Worm (Caenorhabditis elegans): ENCODE measurements around the gene moa-2.

Gene moa-2

DNA sequence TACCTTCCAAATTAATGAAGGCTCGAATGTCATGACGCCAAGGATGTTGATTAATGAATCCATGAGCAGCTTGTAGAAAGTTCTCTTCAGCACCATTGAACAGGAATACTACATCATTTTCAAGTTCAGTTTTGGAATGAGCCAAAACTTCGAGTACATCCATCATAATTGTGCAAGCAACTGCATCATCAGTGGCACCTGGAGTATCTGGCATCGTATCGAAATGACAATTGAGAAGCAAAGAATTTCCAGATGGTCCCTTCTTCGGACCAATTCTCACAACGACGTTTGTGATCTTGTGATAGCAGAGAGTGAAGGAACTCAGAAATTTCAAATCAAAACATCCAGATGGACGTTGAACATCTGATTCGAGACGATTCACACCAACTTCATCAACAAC, 5.6 kb upstream of the moa-2 start:
- TF ChIP-seq ama-1 (optimal IDR thresholded peaks at IDR 0.05) (no peak), unc-39 (tag; optimal IDR thresholded peaks at IDR 0.05) (no peak), peb-1 (tag; optimal IDR thresholded peaks at IDR 0.05) (no peak), mbf-1 (tag; optimal IDR thresholded peaks at IDR 0.05) (no peak), mdl-1 (tag; optimal IDR thresholded peaks at IDR 0.05) (no peak)

DNA sequence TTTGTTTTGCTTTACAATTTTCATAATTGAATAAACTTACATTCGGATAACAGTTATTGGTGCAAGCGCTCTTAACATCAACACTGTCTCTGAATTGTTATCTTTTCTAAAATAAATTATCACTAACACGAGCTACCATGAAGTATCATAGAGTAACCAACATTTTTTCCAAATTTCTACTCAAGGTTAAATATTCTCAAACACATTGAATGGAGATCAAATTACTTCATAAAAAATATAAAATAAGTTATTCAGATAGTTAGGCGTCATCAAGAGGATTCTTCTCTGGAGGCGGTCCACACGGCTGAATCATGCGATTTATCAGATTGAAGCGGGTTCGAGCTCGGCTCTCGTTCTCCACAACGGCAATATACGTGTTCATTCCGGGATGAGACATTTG, 427 bp downstream of the moa-2 start, which contains the start of gene B0495.5:
Gene B0495.5 (minus strand): TSS at position 101 of the 400 bp plus-strand sequence.
- TF ChIP-seq crh-2 (tag; optimal IDR thresholded peaks at IDR 0.05) = no peak
- no peak for TF ChIP-seq lin-39 (tag; optimal IDR thresholded peaks at IDR 0.05)
- no peak for TF ChIP-seq gmeb-1 (tag; optimal IDR thresholded peaks at IDR 0.05)
- no peak for TF ChIP-seq ceh-82 (tag; optimal IDR thresholded peaks at IDR 0.05)
- TF ChIP-seq nhr-237 (tag; optimal IDR thresholded peaks at IDR 0.05) = no peak
- no peak for TF ChIP-seq ztf-11 (tag; optimal IDR thresholded peaks at IDR 0.05)
- no peak for TF ChIP-seq unc-39 (tag; optimal IDR thresholded peaks at IDR 0.05)
- no peak for TF ChIP-seq snpc-4 (tag; optimal IDR thresholded peaks at IDR 0.05)
- no peak for TF ChIP-seq sem-4 (tag; optimal IDR thresholded peaks at IDR 0.05)
- no peak for TF ChIP-seq R02D3.7 (tag; optimal IDR thresholded peaks at IDR 0.05)
- TF ChIP-seq sma-9 (GFP tag; optimal IDR thresholded peaks at IDR 0.05) = no peak
- no peak for TF ChIP-seq sma-9 (tag; optimal IDR thresholded peaks at IDR 0.05)
- no peak for TF ChIP-seq C34F6.9 (tag; optimal IDR thresholded peaks at IDR 0.05)
- TF ChIP-seq elt-1 (tag; optimal IDR thresholded peaks at IDR 0.05) = no peak
- no peak for TF ChIP-seq nhr-129 (tag; optimal IDR thresholded peaks at IDR 0.05)
- TF ChIP-seq nhr-6 (tag; optimal IDR thresholded peaks at IDR 0.05) = no peak

ce11 chrII:7697156-7697555, 1.7 kb downstream of the moa-2 start:
- TF ChIP-seq ztf-1 (GFP tag; conservative IDR thresholded peaks at IDR 0.05) (no peak), Y55F3AM.14 (GFP tag; optimal IDR thresholded peaks at IDR 0.05) (no peak), mbf-1 (tag; optimal IDR thresholded peaks at IDR 0.05) (no peak), nhr-129 (tag; optimal IDR thresholded peaks at IDR 0.05) (no peak), snpc-4 (tag; optimal IDR thresholded peaks at IDR 0.05) (no peak), aly-2 (tag; optimal IDR thresholded peaks at IDR 0.05) (no peak), fos-1 (tag; optimal IDR thresholded peaks at IDR 0.05) (no peak), crh-2 (tag; optimal IDR thresholded peaks at IDR 0.05) (no peak)

DNA sequence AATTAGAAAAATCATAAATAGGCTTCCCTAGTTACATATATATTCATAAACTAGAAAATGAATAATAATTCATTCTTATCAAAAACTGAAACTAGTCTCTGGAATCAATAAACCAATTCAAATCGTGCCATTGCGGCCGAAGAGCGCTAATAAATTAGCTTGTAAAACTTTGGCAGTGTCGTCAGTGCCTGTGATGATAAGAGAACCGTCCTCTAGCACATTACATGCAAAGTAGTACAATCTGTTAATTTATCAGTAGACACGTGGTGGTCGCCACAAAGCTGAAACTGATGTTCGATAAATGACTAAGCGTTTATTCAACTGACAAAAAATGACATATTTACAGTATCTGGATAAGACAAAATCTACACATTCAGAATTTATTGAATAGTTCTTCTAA, 3.2 kb downstream of the moa-2 start:
- peak; percentile 22 for TF ChIP-seq gmeb-1 (tag; optimal IDR thresholded peaks at IDR 0.05)
- peak; percentile 59 for TF ChIP-seq sma-9 (GFP tag; optimal IDR thresholded peaks at IDR 0.05)
- no peak for TF ChIP-seq sma-9 (tag; optimal IDR thresholded peaks at IDR 0.05)
- no peak for TF ChIP-seq ztf-4 (tag; optimal IDR thresholded peaks at IDR 0.05)
- no peak for TF ChIP-seq lin-11 (tag; optimal IDR thresholded peaks at IDR 0.05)
- peak; percentile 46 for TF ChIP-seq crh-2 (tag; optimal IDR thresholded peaks at IDR 0.05)
- peak; percentile 96 for TF ChIP-seq fos-1 (tag; optimal IDR thresholded peaks at IDR 0.05)
- peak in 1 of 2 experiments; percentile 17 for TF ChIP-seq mdl-1 (tag; optimal IDR thresholded peaks at IDR 0.05)
- TF ChIP-seq Y55F3AM.14 (GFP tag; optimal IDR thresholded peaks at IDR 0.05) = no peak

DNA sequence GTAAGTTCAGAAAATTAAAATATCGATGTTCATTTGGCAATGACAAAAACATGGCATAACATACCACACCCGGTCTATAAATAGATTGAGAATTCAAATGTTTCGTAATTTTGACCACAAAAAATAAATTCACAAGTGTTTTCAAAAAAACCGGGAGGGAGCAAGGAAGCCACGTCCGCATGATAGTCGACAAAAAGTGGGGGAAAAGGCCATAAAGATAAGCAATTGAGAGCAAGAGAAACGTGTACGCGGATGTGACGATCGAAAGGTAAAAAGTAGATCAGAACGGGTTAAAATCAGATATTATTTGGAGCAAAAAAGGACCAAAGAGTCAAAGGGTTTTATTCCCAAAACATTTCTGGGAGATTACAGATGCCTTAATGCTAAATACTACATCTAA, 4.1 kb downstream of the moa-2 start:
- no peak for TF ChIP-seq nhr-23 (tag; optimal IDR thresholded peaks at IDR 0.05)
- no peak for TF ChIP-seq mab-5 (tag; optimal IDR thresholded peaks at IDR 0.05)
- no peak for TF ChIP-seq nhr-10 (tag; optimal IDR thresholded peaks at IDR 0.05)
- TF ChIP-seq sem-4 (tag; optimal IDR thresholded peaks at IDR 0.05) = no peak
- no peak for TF ChIP-seq ceh-82 (tag; optimal IDR thresholded peaks at IDR 0.05)
- TF ChIP-seq fos-1 (tag; optimal IDR thresholded peaks at IDR 0.05) = peak; percentile 76
- no peak for TF ChIP-seq ceh-16 (tag; optimal IDR thresholded peaks at IDR 0.05)
- no peak for TF ChIP-seq nhr-6 (tag; optimal IDR thresholded peaks at IDR 0.05)
- TF ChIP-seq crh-2 (tag; optimal IDR thresholded peaks at IDR 0.05) = peak; percentile 50
- no peak for TF ChIP-seq gmeb-1 (tag; optimal IDR thresholded peaks at IDR 0.05)
- TF ChIP-seq mbf-1 (tag; optimal IDR thresholded peaks at IDR 0.05) = no peak
- TF ChIP-seq skn-1 (tag; optimal IDR thresholded peaks at IDR 0.05) = no peak
- no peak for TF ChIP-seq blmp-1 (tag; optimal IDR thresholded peaks at IDR 0.05; ENCODE audit: insufficient read depth)
- TF ChIP-seq sma-9 (GFP tag; optimal IDR thresholded peaks at IDR 0.05) = no peak
- TF ChIP-seq sma-9 (tag; optimal IDR thresholded peaks at IDR 0.05) = no peak

DNA sequence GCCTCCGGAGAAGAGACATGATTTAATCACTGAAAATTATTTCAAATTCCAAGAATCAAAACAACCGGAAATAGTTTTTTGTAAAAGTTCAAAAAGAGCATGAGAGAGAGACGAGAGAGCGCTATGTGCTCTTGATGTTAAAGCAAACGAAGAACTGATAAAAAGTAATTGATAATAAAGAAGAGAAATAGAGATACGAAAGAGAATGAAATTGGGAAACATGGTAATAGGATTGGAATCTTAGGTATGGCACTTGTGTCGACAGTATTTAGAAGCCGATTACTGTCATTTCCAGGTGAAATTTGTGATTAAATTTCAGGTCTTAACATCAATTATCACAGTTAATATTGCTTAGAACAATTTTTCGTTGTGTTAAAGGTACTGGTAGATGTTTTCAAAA, 4.9 kb downstream of the moa-2 start, which contains the start of gene nhx-2:
Gene nhx-2 (minus strand): TSS at position 29 of the 400 bp plus-strand sequence.
- TF ChIP-seq unc-39 (tag; optimal IDR thresholded peaks at IDR 0.05) (no peak), fos-1 (tag; optimal IDR thresholded peaks at IDR 0.05) (peak; percentile 92), lin-39 (tag; optimal IDR thresholded peaks at IDR 0.05) (no peak), dmd-4 (tag; optimal IDR thresholded peaks at IDR 0.05) (no peak), nhr-237 (tag; optimal IDR thresholded peaks at IDR 0.05) (no peak), nhr-23 (tag; optimal IDR thresholded peaks at IDR 0.05) (no peak), egl-27 (tag; optimal IDR thresholded peaks at IDR 0.05) (no peak)

Measured in whole organism, L2 larva.